Worm (Caenorhabditis elegans) whole organism, early embryonic: ENCODE data around the gene sdz-12.

ENCODE experiments used
- B0310.2 ChIP-seq: sonication (generic microtip); optimal IDR thresholded peaks from 2 replicates; lab custom pipeline; 2016; ENCODE audit warnings: mild to moderate bottlenecking, missing genetic modification characterization, missing compliant biosample characterization
- F13C5.2 ChIP-seq: sonication (generic microtip); optimal IDR thresholded peaks from 2 replicates; lab custom pipeline; 2017; ENCODE audit warnings: mild to moderate bottlenecking, missing genetic modification characterization, inconsistent platforms, missing compliant biosample characterization
- aly-1 ChIP-seq: sonication (generic microtip); optimal IDR thresholded peaks from 2 replicates; lab custom pipeline; 2016; ENCODE audit warnings: missing genetic modification characterization, missing compliant biosample characterization
- ama-1 ChIP-seq: fragments of 150-350 bp; optimal IDR thresholded peaks from 2 replicates; lab custom pipeline; 2014
- ceh-13 ChIP-seq: fragments of 200-800 bp; sonication (Bioruptor generic); optimal IDR thresholded peaks from 2 replicates; lab custom pipeline; 2018; ENCODE audit warnings: mild to moderate bottlenecking, missing genetic modification characterization, missing compliant biosample characterization
- ceh-36 ChIP-seq: sonication (generic microtip); optimal IDR thresholded peaks from 2 replicates; lab custom pipeline; 2016; ENCODE audit warnings: missing genetic modification characterization, inconsistent platforms, missing compliant biosample characterization
- ets-7 ChIP-seq: sonication (generic microtip); optimal IDR thresholded peaks from 2 replicates; lab custom pipeline; 2016; ENCODE audit warnings: missing genotype, missing genetic modification characterization, missing compliant biosample characterization
- flt-1 ChIP-seq: fragments of 200-800 bp; sonication (Bioruptor generic); IDR thresholded peaks from 2 replicates; pipeline ENCODE4 v1.3.6; 2022; ENCODE audit warnings: missing genetic modification characterization, missing compliant biosample characterization
- hmbx-1 ChIP-seq: sonication (generic microtip); optimal IDR thresholded peaks from 2 replicates; lab custom pipeline; 2016; ENCODE audit warnings: mild to moderate bottlenecking, missing genetic modification characterization, missing compliant biosample characterization
- hmg-4 ChIP-seq: fragments of 200-800 bp; sonication (Bioruptor generic); optimal IDR thresholded peaks from 2 replicates; lab custom pipeline; 2018; ENCODE audit warnings: mild to moderate bottlenecking, missing genetic modification characterization, missing compliant biosample characterization
- hnd-1 ChIP-seq: sonication (generic microtip); optimal IDR thresholded peaks from 2 replicates; lab custom pipeline; 2016; ENCODE audit warnings: missing genetic modification characterization, missing compliant biosample characterization
- pes-1 ChIP-seq: fragments of 200-800 bp; sonication (Bioruptor generic); IDR thresholded peaks from 2 replicates; pipeline ENCODE4 v1.3.6; 2022; ENCODE audit warnings: missing genetic modification reagents, missing genetic modification characterization, missing compliant biosample characterization
- scrt-1 ChIP-seq: fragments of 200-800 bp; sonication (Bioruptor generic); IDR thresholded peaks from 2 replicates; pipeline ENCODE4 v1.3.6; 2022; ENCODE audit warnings: missing genetic modification characterization, missing compliant biosample characterization
- sea-1 ChIP-seq: fragments of 200-800 bp; sonication (Bioruptor generic); conservative IDR thresholded peaks from 2 replicates; pipeline ENCODE4 v1.3.6; 2022; ENCODE audit warnings: missing genetic modification characterization, missing compliant biosample characterization
- tbx-11 ChIP-seq: fragments of 200-800 bp; sonication (Bioruptor generic); IDR thresholded peaks from 2 replicates; pipeline ENCODE4 v1.3.6; 2022; ENCODE audit warnings: missing genetic modification characterization, missing compliant biosample characterization
- tbx-37 ChIP-seq: fragments of 200-800 bp; sonication (Bioruptor generic); conservative IDR thresholded peaks from 2 replicates; pipeline ENCODE4 v1.3.6; 2022; ENCODE audit warnings: missing genetic modification reagents, missing genetic modification characterization, missing compliant biosample characterization
- tra-4 ChIP-seq: sonication (generic microtip); optimal IDR thresholded peaks from 2 replicates; lab custom pipeline; 2017; ENCODE audit warnings: missing genetic modification characterization, missing compliant biosample characterization

The sdz-12 gene

ce11 chrII:3701305-3701704, 30.3 kb downstream of the sdz-12 start, which contains the start of gene srx-105:
TSS of gene srx-105 (minus strand) at chrII:3701405.
- TF ChIP-seq ceh-13 (GFP tag; lab: Kevin White, UChicago) (no peak), scrt-1 (GFP tag; lab: Robert Waterston, UW) (no peak), hnd-1 (no peak), ceh-36 (no peak), aly-1 (tag; lab: Kevin White, UChicago) (no peak), pes-1 (GFP tag; lab: Robert Waterston, UW) (no peak), flt-1 (GFP tag; lab: Robert Waterston, UW) (no peak), hmg-4 (GFP tag; lab: Kevin White, UChicago) (no peak), hmbx-1 (no peak), ets-7 (no peak), tbx-37 (GFP tag; lab: Robert Waterston, UW) (no peak), sea-1 (GFP tag; lab: Robert Waterston, UW) (no peak), tra-4 (tag; lab: Kevin White, UChicago) (no peak), tbx-11 (GFP tag; lab: Robert Waterston, UW) (no peak), B0310.2 (tag; lab: Kevin White, UChicago) (no peak), ama-1 (lab: Kevin White, UChicago) (no peak), F13C5.2 (tag; lab: Kevin White, UChicago) (no peak)

ce11 chrII:3699591-3699990, 32.0 kb downstream of the sdz-12 start, which contains the start of gene srx-104:
TSS of gene srx-104 (minus strand) at chrII:3699691.
- no peak for TF ChIP-seq hnd-1
- TF ChIP-seq hmg-4 (GFP tag; lab: Kevin White, UChicago) = no peak
- TF ChIP-seq B0310.2 (tag; lab: Kevin White, UChicago) = no peak
- no peak for TF ChIP-seq ceh-36
- no peak for TF ChIP-seq flt-1 (GFP tag; lab: Robert Waterston, UW)
- TF ChIP-seq aly-1 (tag; lab: Kevin White, UChicago) = no peak
- TF ChIP-seq tra-4 (tag; lab: Kevin White, UChicago) = no peak
- TF ChIP-seq hmbx-1 = no peak
- no peak for TF ChIP-seq F13C5.2 (tag; lab: Kevin White, UChicago)
- TF ChIP-seq sea-1 (GFP tag; lab: Robert Waterston, UW) = no peak
- no peak for TF ChIP-seq tbx-37 (GFP tag; lab: Robert Waterston, UW)
- TF ChIP-seq tbx-11 (GFP tag; lab: Robert Waterston, UW) = no peak
- no peak for TF ChIP-seq pes-1 (GFP tag; lab: Robert Waterston, UW)
- TF ChIP-seq ets-7 = no peak
- no peak for TF ChIP-seq ceh-13 (GFP tag; lab: Kevin White, UChicago)

- TF ChIP-seq sea-1 (GFP tag; lab: Robert Waterston, UW) (no peak), ama-1 (lab: Kevin White, UChicago) (no peak), pes-1 (GFP tag; lab: Robert Waterston, UW) (no peak), ets-7 (no peak), B0310.2 (tag; lab: Kevin White, UChicago) (no peak), flt-1 (GFP tag; lab: Robert Waterston, UW) (no peak), aly-1 (tag; lab: Kevin White, UChicago) (no peak), ceh-13 (GFP tag; lab: Kevin White, UChicago) (no peak), F13C5.2 (tag; lab: Kevin White, UChicago) (no peak), tbx-11 (GFP tag; lab: Robert Waterston, UW) (no peak), hmbx-1 (no peak), tbx-37 (GFP tag; lab: Robert Waterston, UW) (no peak)
Observed at ce11 chrII:3694664-3695063, 37.0 kb downstream of the sdz-12 start, which contains the start of gene srx-102. TSS of gene srx-102 (minus strand) at chrII:3694764.

ce11 chrII:3690646-3691045, 41.0 kb downstream of the sdz-12 start, which contains the start of gene srx-101:
TSS of gene srx-101 (minus strand) at chrII:3690746.
- TF ChIP-seq flt-1 (GFP tag; lab: Robert Waterston, UW) (no peak), tbx-11 (GFP tag; lab: Robert Waterston, UW) (no peak), tbx-37 (GFP tag; lab: Robert Waterston, UW) (no peak), sea-1 (GFP tag; lab: Robert Waterston, UW) (no peak), tra-4 (tag; lab: Kevin White, UChicago) (no peak), hmbx-1 (no peak), ama-1 (lab: Kevin White, UChicago) (no peak), aly-1 (tag; lab: Kevin White, UChicago) (no peak), hmg-4 (GFP tag; lab: Kevin White, UChicago) (no peak), B0310.2 (tag; lab: Kevin White, UChicago) (no peak), pes-1 (GFP tag; lab: Robert Waterston, UW) (no peak), F13C5.2 (tag; lab: Kevin White, UChicago) (no peak), hnd-1 (no peak), scrt-1 (GFP tag; lab: Robert Waterston, UW) (no peak), ceh-36 (no peak), ceh-13 (GFP tag; lab: Kevin White, UChicago) (no peak), ets-7 (no peak)

ce11 chrII:3688333-3688732, 43.3 kb downstream of the sdz-12 start, which contains the start of gene ifas-1:
TSS of gene ifas-1 (minus strand) at chrII:3688719.
- no peak for TF ChIP-seq sea-1 (GFP tag; lab: Robert Waterston, UW)
- no peak for TF ChIP-seq flt-1 (GFP tag; lab: Robert Waterston, UW)
- no peak for TF ChIP-seq ceh-13 (GFP tag; lab: Kevin White, UChicago)
- no peak for TF ChIP-seq hnd-1

- TF ChIP-seq tbx-37 (GFP tag; lab: Robert Waterston, UW) (no peak), hmg-4 (GFP tag; lab: Kevin White, UChicago) (no peak)
Observed at ce11 chrII:3684487-3685067, 47.0 kb downstream of the sdz-12 start.

ce11 chrII:3682770-3683234, 48.8 kb downstream of the sdz-12 start, which contains the start of gene F19B10.1:
TSS of gene F19B10.1 (plus strand) at chrII:3683184.
- TF ChIP-seq ets-7 (no peak), aly-1 (tag; lab: Kevin White, UChicago) (no peak), B0310.2 (tag; lab: Kevin White, UChicago) (no peak), scrt-1 (GFP tag; lab: Robert Waterston, UW) (no peak)
